Worm (Caenorhabditis elegans) whole organism, L4 larva: ENCODE results near the gene adh-1.

Source experiments
- lsy-2 ChIP-seq, 2 experiments: fragments of 150-350 bp in 1 of 2; sonication (generic microtip) in 1 of 2; optimal IDR thresholded peaks; 2 replicates each; lab custom pipeline; 2014 to 2017; ENCODE audit warnings: missing biosample characterization in 2 of 2, missing genetic modification characterization in 2 of 2
- nhr-28 ChIP-seq: fragments of 150-350 bp; optimal IDR thresholded peaks from 2 replicates; lab custom pipeline; 2014; ENCODE audit warnings: missing biosample characterization, missing genetic modification characterization
- nhr-76 ChIP-seq: fragments of 150-350 bp; optimal IDR thresholded peaks from 2 replicates; lab custom pipeline; 2014; ENCODE audit warnings: missing biosample characterization, missing genetic modification characterization
- skn-1 ChIP-seq: fragments of 150-350 bp; optimal IDR thresholded peaks from 2 replicates; lab custom pipeline; 2014; ENCODE audit warnings: missing biosample characterization, missing genetic modification characterization
- unc-62 ChIP-seq, 3 experiments: fragments of 150-350 bp in 1 of 3; sonication (generic microtip); optimal IDR thresholded peaks in 2 of 3; peaks in 1 of 3; 1 replicate in 1 of 3; 2 replicates in 2 of 3; lab custom pipeline; 2014 to 2017; ENCODE audit warnings: missing biosample characterization in 3 of 3, missing genetic modification characterization in 3 of 3, missing genetic modification reagents in 3 of 3, missing genotype in 1 of 3

- peak in 1 of 2 experiments; percentile 60 for TF ChIP-seq unc-62 (GFP tag; optimal IDR thresholded peaks at IDR 0.05 in 1 of 2; lab: Kevin White, UChicago)
- no peak for TF ChIP-seq unc-62 (tag; optimal IDR thresholded peaks at IDR 0.05; lab: Kevin White, UChicago)
- TF ChIP-seq skn-1 (tag; lab: Kevin White, UChicago), result no peak
- TF ChIP-seq nhr-28 (tag; lab: Kevin White, UChicago), result no peak
- no peak for TF ChIP-seq nhr-76 (tag; lab: Kevin White, UChicago)
- TF ChIP-seq lsy-2 (tag; optimal IDR thresholded peaks at IDR 0.05; lab: Kevin White, UChicago), result no peak
These were observed 608 bp downstream of the adh-1 start for ce11 chrV:11888656-11889055.
